Fruit fly (Drosophila melanogaster): Measurements from ENCODE around the gene Nedd4.

The Nedd4 gene

dm6 chr3L:17485280-17485792, 44.5 kb upstream of the Nedd4 start (continued):
- TF ChIP-seq CG7372 (GFP tag; IDR thresholded peaks at IDR 0.05) (no peak), bbx (GFP tag; IDR thresholded peaks at IDR 0.05; ENCODE audit: partially characterized antibody) (no peak), CG17186 (GFP tag; optimal IDR thresholded peaks at IDR 0.05) (peak; percentile 88), H2.0 (GFP tag; IDR thresholded peaks at IDR 0.05) (no peak), da (GFP tag; optimal IDR thresholded peaks at IDR 0.05) (peak; percentile 40), Hr39 (optimal IDR thresholded peaks at IDR 0.05) (no peak), vnd (GFP tag; IDR thresholded peaks at IDR 0.05; ENCODE audit: partially characterized antibody) (no peak), pnt (GFP tag; optimal IDR thresholded peaks at IDR 0.05) (peak; percentile 55), lbe (GFP tag; optimal IDR thresholded peaks at IDR 0.05) (peak; percentile 65), kah (GFP tag; optimal IDR thresholded peaks at IDR 0.05) (peak; percentile 78), CG2875 (GFP tag; optimal IDR thresholded peaks at IDR 0.05) (peak; percentile 97), nom (GFP tag; optimal IDR thresholded peaks at IDR 0.05) (peak; percentile 80), fd64A (GFP tag; optimal IDR thresholded peaks at IDR 0.05) (peak; percentile 98), CG8281 (tag; optimal IDR thresholded peaks at IDR 0.05) (peak; percentile 87), CG8478 (optimal IDR thresholded peaks at IDR 0.05) (no peak), CG10321 (GFP tag; IDR thresholded peaks at IDR 0.05) (no peak), tx (GFP tag; optimal IDR thresholded peaks at IDR 0.05) (no peak), gro (GFP tag; optimal IDR thresholded peaks at IDR 0.05) (no peak), CG11504 (tag; optimal IDR thresholded peaks at IDR 0.05) (peak; percentile 63), Bteb2 (GFP tag; optimal IDR thresholded peaks at IDR 0.05) (no peak), CG12104 (GFP tag; optimal IDR thresholded peaks at IDR 0.05) (peak; percentile 52), ab (GFP tag; optimal IDR thresholded peaks at IDR 0.05) (no peak), Asciz (GFP tag; optimal IDR thresholded peaks at IDR 0.05) (peak; percentile 96), Sox100B (GFP tag; optimal IDR thresholded peaks at IDR 0.05) (peak; percentile 86), CG13894 (tag; optimal IDR thresholded peaks at IDR 0.05) (no peak), Dp (GFP tag; optimal IDR thresholded peaks at IDR 0.05) (no peak), CG16863 (GFP tag; optimal IDR thresholded peaks at IDR 0.05) (peak; percentile 57), CG16779 (GFP tag; IDR thresholded peaks at IDR 0.05) (no peak), bigmax (GFP tag; optimal IDR thresholded peaks at IDR 0.05) (peak; percentile 63), fu2 (GFP tag; optimal IDR thresholded peaks at IDR 0.05) (no peak), CG15479 (GFP tag; optimal IDR thresholded peaks at IDR 0.05) (no peak), Lpt (GFP tag; optimal IDR thresholded peaks at IDR 0.05) (no peak), CG1024 (GFP tag; IDR thresholded peaks at IDR 0.05) (peak; percentile 70; the same call in 1 of the 2 replicates), zfh2 (GFP tag; optimal IDR thresholded peaks at IDR 0.05) (no peak), esg (GFP tag; conservative IDR thresholded peaks at IDR 0.05) (no peak), tin (GFP tag; optimal IDR thresholded peaks at IDR 0.05) (peak; percentile 27), CG12219 (GFP tag; optimal IDR thresholded peaks at IDR 0.05) (peak; percentile 84), Nf-YC (tag; optimal IDR thresholded peaks at IDR 0.05) (no peak), CG4282 (GFP tag; optimal IDR thresholded peaks at IDR 0.05) (no peak), mam (GFP tag; optimal IDR thresholded peaks at IDR 0.05) (no peak), CG4707 (GFP tag; optimal IDR thresholded peaks at IDR 0.05) (peak; percentile 94), CG15269 (tag; optimal IDR thresholded peaks at IDR 0.05) (no peak), CG4730 (GFP tag; IDR thresholded peaks at IDR 0.05) (no peak), Mes4 (GFP tag; optimal IDR thresholded peaks at IDR 0.05) (peak; percentile 71), Max (GFP tag; optimal IDR thresholded peaks at IDR 0.05) (peak; percentile 39), trem (tag; optimal IDR thresholded peaks at IDR 0.05) (peak; percentile 66), CG11085 (GFP tag; IDR thresholded peaks at IDR 0.05) (no peak), row (GFP tag; IDR thresholded peaks at IDR 0.05) (peak; percentile 54; the same call in 2 of the 3 replicates), pho (GFP tag; optimal IDR thresholded peaks at IDR 0.05) (no peak), CG10979 (tag; optimal IDR thresholded peaks at IDR 0.05) (peak; percentile 66), sr (GFP tag; IDR thresholded peaks at IDR 0.05) (peak; percentile 73; the same call in 1 of the 3 replicates), CG15073 (GFP tag; optimal IDR thresholded peaks at IDR 0.05) (no peak)
